Worm (Caenorhabditis elegans) whole organism, mixed stage, embryonic: Measurements from ENCODE around the gene psmd-9.

ENCODE experiments used
- M03D4.4 ChIP-seq: sonication (generic microtip); optimal IDR thresholded peaks from 2 replicates; lab custom pipeline; 2017; ENCODE audit warnings: mild to moderate bottlenecking, missing genetic modification characterization, missing compliant biosample characterization
- bed-3 ChIP-seq: fragments of 200-800 bp; sonication (Bioruptor generic); optimal IDR thresholded peaks from 3 replicates; lab custom pipeline; 2018; ENCODE audit warnings: mild to moderate bottlenecking, missing genetic modification characterization, moderate library complexity, missing compliant biosample characterization
- blmp-1 ChIP-seq: fragments of 150-350 bp; optimal IDR thresholded peaks from 2 replicates; lab custom pipeline; 2014; ENCODE audit warnings: missing biosample characterization, missing genetic modification characterization
- ceh-39 ChIP-seq: fragments of 150-350 bp; optimal IDR thresholded peaks from 2 replicates; lab custom pipeline; 2014; ENCODE audit warnings: missing biosample characterization, missing genetic modification characterization
- ceh-43 ChIP-seq: fragments of 200-800 bp; sonication (Bioruptor generic); optimal IDR thresholded peaks from 2 replicates; lab custom pipeline; 2018; ENCODE audit warnings: mild to moderate bottlenecking, missing genetic modification characterization, moderate library complexity, missing compliant biosample characterization
- ceh-83 ChIP-seq: fragments of 200-800 bp; sonication (Bioruptor generic); optimal IDR thresholded peaks from 2 replicates; lab custom pipeline; 2018; ENCODE audit warnings: mild to moderate bottlenecking, missing genetic modification characterization, missing compliant biosample characterization
- ces-1 ChIP-seq: fragments of 150-350 bp; optimal IDR thresholded peaks from 2 replicates; lab custom pipeline; 2014; ENCODE audit warnings: missing biosample characterization, missing genetic modification reagents, missing genetic modification characterization
- cnd-1 ChIP-seq: fragments of 200-800 bp; sonication (Bioruptor generic); optimal IDR thresholded peaks from 2 replicates; lab custom pipeline; 2018; ENCODE audit warnings: mild to moderate bottlenecking, missing genetic modification characterization, missing compliant biosample characterization
- drap-1 ChIP-seq: fragments of 200-800 bp; sonication (Bioruptor generic); optimal IDR thresholded peaks from 3 replicates; lab custom pipeline; 2018; ENCODE audit warnings: mild to moderate bottlenecking, missing genetic modification characterization, missing compliant biosample characterization
- elt-1 ChIP-seq: sonication (generic microtip); optimal IDR thresholded peaks from 2 replicates; lab custom pipeline; 2017; ENCODE audit warnings: missing genetic modification characterization, mild to moderate bottlenecking, missing compliant biosample characterization, antibody characterized with exemption, moderate library complexity, borderline replicate concordance; ENCODE audit not compliant: insufficient read depth
- flh-1 ChIP-seq: fragments of 200-800 bp; sonication (Bioruptor generic); optimal IDR thresholded peaks from 2 replicates; lab custom pipeline; 2018; ENCODE audit warnings: mild to moderate bottlenecking, missing genetic modification characterization, moderate library complexity, missing compliant biosample characterization
- ham-2 ChIP-seq: fragments of 200-800 bp; sonication (Bioruptor generic); optimal IDR thresholded peaks from 2 replicates; lab custom pipeline; 2018; ENCODE audit warnings: mild to moderate bottlenecking, missing genetic modification characterization, missing compliant biosample characterization
- hlh-1 ChIP-seq: fragments of 150-350 bp; optimal IDR thresholded peaks from 2 replicates; lab custom pipeline; 2014; ENCODE audit warnings: missing biosample characterization, missing genetic modification reagents, missing genetic modification characterization
- lin-13 ChIP-seq: fragments of 150-350 bp; optimal IDR thresholded peaks from 2 replicates; lab custom pipeline; 2014; ENCODE audit warnings: missing biosample characterization, missing genetic modification characterization
- lin-32 ChIP-seq: fragments of 200-800 bp; sonication (Bioruptor generic); optimal IDR thresholded peaks from 2 replicates; lab custom pipeline; 2018; ENCODE audit warnings: mild to moderate bottlenecking, missing genetic modification characterization, missing compliant biosample characterization
- lsy-2 ChIP-seq: fragments of 150-350 bp; optimal IDR thresholded peaks from 2 replicates; lab custom pipeline; 2014; ENCODE audit warnings: missing biosample characterization, missing genetic modification characterization
- mab-5 ChIP-seq: fragments of 150-350 bp; optimal IDR thresholded peaks from 2 replicates; lab custom pipeline; 2014; ENCODE audit warnings: missing biosample characterization, missing genetic modification characterization
- mep-1 ChIP-seq: fragments of 150-350 bp; optimal IDR thresholded peaks from 2 replicates; lab custom pipeline; 2017; ENCODE audit warnings: missing biosample characterization, missing genetic modification reagents, missing genetic modification characterization, inconsistent platforms
- mls-2 ChIP-seq: sonication (generic microtip); optimal IDR thresholded peaks from 2 replicates; lab custom pipeline; 2016; ENCODE audit warnings: mild to moderate bottlenecking, missing genetic modification characterization, moderate library complexity, missing compliant biosample characterization
- nhr-12 ChIP-seq: fragments of 150-350 bp; optimal IDR thresholded peaks from 2 replicates; lab custom pipeline; 2014; ENCODE audit warnings: missing biosample characterization, missing genetic modification characterization
- nhr-2 ChIP-seq: fragments of 150-350 bp; optimal IDR thresholded peaks from 2 replicates; lab custom pipeline; 2014; ENCODE audit warnings: missing biosample characterization, missing genetic modification characterization
- nhr-237 ChIP-seq: fragments of 150-350 bp; optimal IDR thresholded peaks from 2 replicates; lab custom pipeline; 2014; ENCODE audit warnings: missing biosample characterization, missing genetic modification characterization
- nhr-28 ChIP-seq: fragments of 150-350 bp; optimal IDR thresholded peaks from 2 replicates; lab custom pipeline; 2014; ENCODE audit warnings: missing biosample characterization, missing genetic modification characterization
- nhr-76 ChIP-seq: sonication (generic microtip); optimal IDR thresholded peaks from 2 replicates; lab custom pipeline; 2017; ENCODE audit warnings: missing biosample characterization, missing genetic modification characterization
- pha-4 ChIP-seq: fragments of 150-350 bp; optimal IDR thresholded peaks from 2 replicates; lab custom pipeline; 2018; ENCODE audit warnings: missing biosample characterization, missing genetic modification reagents, missing genetic modification characterization
- sem-2 ChIP-seq: fragments of 200-800 bp; sonication (Bioruptor generic); optimal IDR thresholded peaks from 2 replicates; lab custom pipeline; 2018; ENCODE audit warnings: mild to moderate bottlenecking, missing genetic modification characterization, missing compliant biosample characterization
- snpc-4 ChIP-seq: fragments of 150-350 bp; optimal IDR thresholded peaks from 2 replicates; lab custom pipeline; 2014; ENCODE audit warnings: missing biosample characterization, missing genetic modification characterization
- sptf-1 ChIP-seq: sonication (generic microtip); optimal IDR thresholded peaks from 2 replicates; lab custom pipeline; 2017; ENCODE audit warnings: mild to moderate bottlenecking, missing genetic modification characterization, moderate library complexity, missing compliant biosample characterization
- tbx-8 ChIP-seq: fragments of 200-800 bp; sonication (Bioruptor generic); optimal IDR thresholded peaks from 2 replicates; lab custom pipeline; 2018; ENCODE audit warnings: mild to moderate bottlenecking, missing genetic modification characterization, moderate library complexity, missing compliant biosample characterization
- unc-120 ChIP-seq: sonication (generic microtip); optimal IDR thresholded peaks from 2 replicates; lab custom pipeline; 2017; ENCODE audit warnings: missing genetic modification characterization, missing compliant biosample characterization; ENCODE audit not compliant: poor library complexity, severe bottlenecking
- unc-39 ChIP-seq: fragments of 150-350 bp; optimal IDR thresholded peaks from 2 replicates; lab custom pipeline; 2014; ENCODE audit warnings: missing biosample characterization, missing genetic modification characterization
- unc-62 ChIP-seq: fragments of 150-350 bp; optimal IDR thresholded peaks from 2 replicates; lab custom pipeline; 2014; ENCODE audit warnings: missing biosample characterization, missing genetic modification reagents, missing genetic modification characterization

The psmd-9 gene

DNA sequence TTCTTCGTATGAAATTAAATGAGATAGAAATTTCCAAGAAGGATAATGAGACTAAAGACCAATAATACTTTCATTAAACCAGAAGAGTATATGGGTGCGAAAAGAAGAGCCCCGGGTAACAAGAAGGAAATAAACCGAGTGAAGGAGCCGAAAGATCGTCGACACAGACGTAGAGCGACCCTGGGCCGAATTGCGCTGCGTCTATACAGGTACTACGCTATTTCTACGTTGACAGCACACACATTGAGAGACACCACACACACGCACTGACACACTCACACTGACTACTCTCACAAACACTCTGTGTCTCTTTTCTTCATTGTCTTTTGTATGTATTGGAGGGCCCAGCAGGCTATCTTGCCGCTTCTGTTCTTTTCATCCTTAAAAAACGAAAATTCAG is 43.1 kb upstream of the psmd-9 start:
- TF ChIP-seq lin-13 (peak; percentile 62), nhr-76 (no peak), mls-2 (tag; lab: Kevin White, UChicago) (peak; percentile 80), hlh-1 (tag; lab: Kevin White, UChicago) (peak; percentile 10), unc-62 (GFP tag; lab: Kevin White, UChicago) (peak; percentile 57), sptf-1 (tag; lab: Kevin White, UChicago) (peak; percentile 71), flh-1 (GFP tag; lab: Kevin White, UChicago) (no peak), drap-1 (GFP tag; lab: Kevin White, UChicago) (peak; percentile 15), ces-1 (GFP tag; lab: Kevin White, UChicago) (peak; percentile 65), bed-3 (GFP tag; lab: Kevin White, UChicago) (no peak), nhr-237 (peak; percentile 30), elt-1 (tag; lab: Kevin White, UChicago) (no peak), ceh-39 (tag; lab: Kevin White, UChicago) (no peak), snpc-4 (tag; lab: Kevin White, UChicago) (no peak), ceh-83 (no peak), tbx-8 (GFP tag; lab: Kevin White, UChicago) (no peak), mep-1 (peak; percentile 17), lsy-2 (tag; lab: Kevin White, UChicago) (no peak), unc-120 (tag; lab: Kevin White, UChicago) (peak; percentile 38), M03D4.4 (tag; lab: Kevin White, UChicago) (peak; percentile 28), pha-4 (tag; lab: Kevin White, UChicago) (peak; percentile 75), ham-2 (GFP tag; lab: Kevin White, UChicago) (peak; percentile 46), lin-32 (GFP tag; lab: Kevin White, UChicago) (no peak)

ce11 chrII:6860043-6860442 is 41.9 kb upstream of the psmd-9 start:
- TF ChIP-seq ces-1 (GFP tag; lab: Kevin White, UChicago) (no peak), unc-39 (tag; lab: Kevin White, UChicago) (no peak), mls-2 (tag; lab: Kevin White, UChicago) (no peak), M03D4.4 (tag; lab: Kevin White, UChicago) (no peak), nhr-237 (no peak), mab-5 (tag; lab: Kevin White, UChicago) (no peak), nhr-76 (no peak), unc-62 (GFP tag; lab: Kevin White, UChicago) (no peak), tbx-8 (GFP tag; lab: Kevin White, UChicago) (no peak), snpc-4 (tag; lab: Kevin White, UChicago) (no peak), lin-13 (no peak), ceh-43 (GFP tag; lab: Kevin White, UChicago) (no peak), pha-4 (tag; lab: Kevin White, UChicago) (no peak), cnd-1 (tag; lab: Kevin White, UChicago) (no peak), ceh-83 (no peak), mep-1 (no peak)

- no peak for TF ChIP-seq ham-2 (GFP tag; lab: Kevin White, UChicago)
- no peak for TF ChIP-seq lin-32 (GFP tag; lab: Kevin White, UChicago)
- TF ChIP-seq nhr-2 (tag; lab: Kevin White, UChicago), result no peak
Measured at ce11 chrII:6863652-6864051, 38.2 kb upstream of the psmd-9 start, which contains the start of gene aff-1. Gene aff-1, minus strand, starts transcription at chrII:6863752.

DNA sequence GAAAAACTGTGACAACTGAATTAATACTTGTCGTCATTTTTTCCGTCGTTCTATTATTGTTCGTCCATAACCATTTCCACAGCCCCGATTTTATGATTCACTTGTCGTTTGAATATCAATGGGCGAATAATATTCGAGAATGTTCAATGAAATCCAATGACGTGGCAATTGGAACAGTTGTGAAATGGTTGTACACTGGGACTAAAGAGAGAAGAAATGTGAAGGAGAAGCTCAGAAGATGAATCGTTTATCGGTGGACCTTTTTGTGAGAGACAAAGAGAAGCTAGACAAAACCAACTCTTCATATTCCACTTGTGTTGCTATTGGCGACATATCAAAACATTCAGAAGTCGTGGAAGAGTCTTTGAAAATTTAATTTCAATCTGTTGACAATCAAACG is 31.1 kb upstream of the psmd-9 start, which contains the start of gene clhm-1:
clhm-1 (minus strand) TSS at position 207 of the 400 bp plus-strand sequence.
- TF ChIP-seq hlh-1 (tag; lab: Kevin White, UChicago) (peak; percentile 62), lin-13 (no peak), snpc-4 (tag; lab: Kevin White, UChicago) (no peak), sptf-1 (tag; lab: Kevin White, UChicago) (no peak), mep-1 (no peak), nhr-76 (no peak)

DNA sequence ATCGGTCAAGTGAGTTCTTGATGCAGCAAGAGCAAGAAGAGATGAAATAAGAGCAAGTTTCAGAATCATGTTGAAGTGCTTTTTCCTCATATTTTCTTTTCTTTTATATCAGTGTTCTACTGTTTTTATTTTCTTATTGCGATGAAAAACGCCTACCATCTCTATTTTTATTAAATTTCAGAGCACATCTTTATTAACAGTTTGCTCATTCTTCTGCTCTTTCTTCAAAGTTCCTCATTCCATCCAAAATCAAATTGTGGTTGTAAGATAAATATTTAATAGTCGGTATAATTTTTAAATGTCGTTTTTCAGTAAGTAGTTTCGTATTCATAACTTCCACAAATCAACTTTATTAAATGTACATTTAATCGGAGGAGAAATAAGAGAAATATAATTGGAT is 29.4 kb upstream of the psmd-9 start, which contains the start of gene C44B7.5:
C44B7.5 (minus strand) TSS at position 101 of the 400 bp plus-strand sequence.
- TF ChIP-seq nhr-2 (tag; lab: Kevin White, UChicago), result no peak
- TF ChIP-seq unc-120 (tag; lab: Kevin White, UChicago), result no peak
- no peak for TF ChIP-seq ces-1 (GFP tag; lab: Kevin White, UChicago)
- TF ChIP-seq lsy-2 (tag; lab: Kevin White, UChicago), result no peak
- TF ChIP-seq unc-39 (tag; lab: Kevin White, UChicago), result no peak
- no peak for TF ChIP-seq nhr-28
- TF ChIP-seq sem-2 (GFP tag; lab: Kevin White, UChicago), result no peak
- no peak for TF ChIP-seq nhr-12 (tag; lab: Kevin White, UChicago)
- no peak for TF ChIP-seq lin-13
- TF ChIP-seq blmp-1, result no peak
- no peak for TF ChIP-seq ceh-39 (tag; lab: Kevin White, UChicago)
- no peak for TF ChIP-seq M03D4.4 (tag; lab: Kevin White, UChicago)
- TF ChIP-seq hlh-1 (tag; lab: Kevin White, UChicago), result no peak
- TF ChIP-seq bed-3 (GFP tag; lab: Kevin White, UChicago), result no peak
- no peak for TF ChIP-seq ceh-43 (GFP tag; lab: Kevin White, UChicago)
